Fruit fly (Drosophila melanogaster): ENCODE measurements around the gene bru3.

bru3 gene

dm6 chr3L:13477453-13478184, 325.6 kb downstream of the bru3 start, which contains the start of gene stv (continued):
- no peak for TF ChIP-seq ssp (GFP tag; IDR thresholded peaks at IDR 0.05)
- no peak for TF ChIP-seq CrebB (tag; optimal IDR thresholded peaks at IDR 0.05)
- TF ChIP-seq Nf-YA (GFP tag; IDR thresholded peaks at IDR 0.05), result no peak
- TF ChIP-seq h (optimal IDR thresholded peaks at IDR 0.05), result no peak
- no peak for TF ChIP-seq cato (GFP tag; optimal IDR thresholded peaks at IDR 0.05; ENCODE audit: borderline replicate concordance)
- peak; percentile 86 for TF ChIP-seq CG4360 (GFP tag; IDR thresholded peaks at IDR 0.05)
- TF ChIP-seq CG9817 (tag; optimal IDR thresholded peaks at IDR 0.05), result no peak
- TF ChIP-seq hkb (optimal IDR thresholded peaks at IDR 0.05), result no peak
- TF ChIP-seq hkb (GFP tag; IDR thresholded peaks at IDR 0.05), result peak; percentile 42
- TF ChIP-seq p53 (GFP tag; optimal IDR thresholded peaks at IDR 0.05), result no peak
- TF ChIP-seq CG13424 (tag; optimal IDR thresholded peaks at IDR 0.05), result no peak
- 0 out of 3 replicates have a peak, but pooled peaks have one; percentile 41 for TF ChIP-seq otp (GFP tag; IDR thresholded peaks at IDR 0.05)
- peak; percentile 29; the same call in 2 of the 3 replicates for TF ChIP-seq Dbx (GFP tag; IDR thresholded peaks at IDR 0.05)
- TF ChIP-seq CG13624 (GFP tag; optimal IDR thresholded peaks at IDR 0.05), result no peak
- TF ChIP-seq slbo (GFP tag; IDR thresholded peaks at IDR 0.05), result peak; percentile 38; the same call in 1 of the 2 replicates
- no peak for TF ChIP-seq chif (GFP tag; optimal IDR thresholded peaks at IDR 0.05)
- TF ChIP-seq Jarid2 (GFP tag; optimal IDR thresholded peaks at IDR 0.05), result peak; percentile 93
- TF ChIP-seq Med (GFP tag), result peak; percentile 49
- no peak for TF ChIP-seq CG2889 (GFP tag; IDR thresholded peaks at IDR 0.05)
- TF ChIP-seq Hr78 (GFP tag; optimal IDR thresholded peaks at IDR 0.05), result no peak
- TF ChIP-seq sr (GFP tag; IDR thresholded peaks at IDR 0.05), result peak; percentile 64; the same call in 2 of the 3 replicates
- peak; percentile 6; the same call in 1 of the 3 replicates for TF ChIP-seq dysf (GFP tag; IDR thresholded peaks at IDR 0.05)
- TF ChIP-seq Gug (GFP tag; IDR thresholded peaks at IDR 0.05), result peak; percentile 28; the same call in 1 of the 4 replicates
- TF ChIP-seq CG13894 (tag; optimal IDR thresholded peaks at IDR 0.05), result peak; percentile 26
- TF ChIP-seq Asciz (GFP tag; optimal IDR thresholded peaks at IDR 0.05), result no peak
- peak; percentile 27; the same call in 1 of the 2 replicates for TF ChIP-seq rib (GFP tag; IDR thresholded peaks at IDR 0.05)
- no peak for TF ChIP-seq CG9437 (GFP tag; optimal IDR thresholded peaks at IDR 0.05)
- peak; percentile 11 for TF ChIP-seq mirr (GFP tag; optimal IDR thresholded peaks at IDR 0.05)
- TF ChIP-seq CG7372 (GFP tag; IDR thresholded peaks at IDR 0.05), result no peak
- TF ChIP-seq ash1 (GFP tag; optimal IDR thresholded peaks at IDR 0.05), result no peak
- peak; percentile 28 for TF ChIP-seq BtbVII (GFP tag; optimal IDR thresholded peaks at IDR 0.05)
- TF ChIP-seq CG10431 (GFP tag; optimal IDR thresholded peaks at IDR 0.05), result peak; percentile 8
- TF ChIP-seq CG33213 (GFP tag; optimal IDR thresholded peaks at IDR 0.05), result no peak
- TF ChIP-seq GATAe (GFP tag; conservative IDR thresholded peaks at IDR 0.05), result no peak
- peak; percentile 39 for TF ChIP-seq CG18599 (GFP tag; optimal IDR thresholded peaks at IDR 0.05)
- no peak for TF ChIP-seq CG17186 (GFP tag; optimal IDR thresholded peaks at IDR 0.05)
- TF ChIP-seq Scr (GFP tag; IDR thresholded peaks at IDR 0.05; ENCODE audit: partially characterized antibody), result peak; percentile 25; the same call in 1 of the 2 replicates
- peak; percentile 45; the same call in 1 of the 2 replicates for TF ChIP-seq Rfx (GFP tag; IDR thresholded peaks at IDR 0.05)
- TF ChIP-seq CG11456 (GFP tag; IDR thresholded peaks at IDR 0.05), result peak; percentile 37; the same call in 2 of the 3 replicates
- no peak for TF ChIP-seq kah (GFP tag; optimal IDR thresholded peaks at IDR 0.05)
- no peak for TF ChIP-seq PHDP (tag; optimal IDR thresholded peaks at IDR 0.05)
- TF ChIP-seq crc (GFP tag; optimal IDR thresholded peaks at IDR 0.05), result no peak
- no peak for TF ChIP-seq Awh (GFP tag; IDR thresholded peaks at IDR 0.05)
- no peak for TF ChIP-seq CG10654 (GFP tag; optimal IDR thresholded peaks at IDR 0.05)
- TF ChIP-seq Kr (GFP tag; optimal IDR thresholded peaks at IDR 0.05), result no peak
- no peak for TF ChIP-seq Lpt (GFP tag; optimal IDR thresholded peaks at IDR 0.05)
- no peak for TF ChIP-seq trem (tag; optimal IDR thresholded peaks at IDR 0.05)
- TF ChIP-seq sob (GFP tag; IDR thresholded peaks at IDR 0.05), result 0 out of 2 replicates have a peak, but pooled peaks have one; percentile 7
- TF ChIP-seq en (GFP tag; optimal IDR thresholded peaks at IDR 0.05), result no peak
- no peak for TF ChIP-seq Oaz (GFP tag; IDR thresholded peaks at IDR 0.05)

Measured in whole organism, embryonic.